Worm (Caenorhabditis elegans): ENCODE measurements around the gene ZC132.11.
"Not testable (repeated sequence)": the region's sequence is repeated elsewhere in the genome, so short reads cannot be mapped to it uniquely, and the experiment has no call there.

DNA sequence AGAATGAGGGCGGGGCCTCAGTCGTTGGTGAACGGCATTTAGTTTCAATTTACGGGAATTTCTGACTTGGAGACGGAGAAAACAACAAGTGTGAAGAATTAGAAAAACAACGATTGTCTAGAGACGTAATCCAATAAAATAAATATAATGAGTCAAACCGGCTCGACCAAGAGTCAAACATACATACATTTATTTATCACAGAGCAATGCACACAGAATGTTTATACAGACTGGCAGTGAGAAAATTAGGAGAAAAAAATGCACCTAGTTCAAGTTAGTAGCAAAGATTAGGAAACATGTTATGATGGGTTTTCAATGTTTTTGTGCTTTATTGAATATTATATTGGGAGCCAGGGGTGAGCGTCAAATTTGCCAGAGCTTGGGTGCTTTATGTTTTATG, 19.7 kb downstream of the ZC132.11 start, which contains the start of gene srt-20:
- TF ChIP-seq ref-1 (GFP tag; conservative IDR thresholded peaks at IDR 0.05); flt-1 (GFP tag; IDR thresholded peaks at IDR 0.05); med-1 (GFP tag; optimal IDR thresholded peaks at IDR 0.05; ENCODE audit: insufficient read depth); T22C8.4 (GFP tag; IDR thresholded peaks at IDR 0.05): not testable (repeated sequence)

Data from whole organism, midembryonic.